Fruit fly (Drosophila melanogaster) whole organism, embryonic: ENCODE results near the gene BOD1.
A peak's percentile ranks its signal among the peaks of the same experiment; 100 is the strongest.

Source experiments
- CG10366 ChIP-seq: fragments of 200-800 bp; sonication (Bioruptor generic); IDR thresholded peaks from 2 replicates; pipeline ENCODE4 v1.3.6; 2022; ENCODE audit warnings: missing biosample characterization, missing genetic modification characterization
- CG11504 ChIP-seq: fragments of 200-800 bp; sonication (Bioruptor generic); optimal IDR thresholded peaks from 3 replicates; lab custom pipeline; 2019; ENCODE audit warnings: missing biosample characterization, mild to moderate bottlenecking, missing genetic modification characterization, moderate library complexity
- CG12769 ChIP-seq: fragments of 200-800 bp; sonication (Bioruptor generic); optimal IDR thresholded peaks from 2 replicates; lab custom pipeline; 2019; ENCODE audit warnings: missing biosample characterization, mild to moderate bottlenecking, missing genetic modification characterization, moderate library complexity
- CG13287 ChIP-seq: fragments of 200-800 bp; sonication (Bioruptor generic); IDR thresholded peaks from 2 replicates; pipeline ENCODE4 v1.3.6; 2022; ENCODE audit warnings: missing biosample characterization, missing genetic modification characterization; ENCODE audit not compliant: partially characterized antibody
- CG14441 ChIP-seq: fragments of 200-800 bp; sonication (Bioruptor generic); IDR thresholded peaks from 2 replicates; pipeline ENCODE4 v1.3.6; 2022; ENCODE audit warnings: missing biosample characterization, missing genetic modification characterization
- CG14710 ChIP-seq: fragments of 200-800 bp; sonication (Bioruptor generic); optimal IDR thresholded peaks from 3 replicates; lab custom pipeline; 2019; ENCODE audit warnings: missing biosample characterization, mild to moderate bottlenecking, missing genetic modification characterization, moderate library complexity
- CG17612 ChIP-seq: fragments of 200-800 bp; sonication (Bioruptor generic); IDR thresholded peaks from 2 replicates; pipeline ENCODE4 v1.3.6; 2022; ENCODE audit warnings: missing biosample characterization, missing genetic modification characterization
- CG2889 ChIP-seq: fragments of 200-800 bp; sonication (Bioruptor generic); IDR thresholded peaks from 3 replicates; pipeline ENCODE4 v1.3.6; 2022; ENCODE audit warnings: missing biosample characterization, missing genetic modification characterization
- CG3281 ChIP-seq: fragments of 200-800 bp; sonication (Bioruptor generic); optimal IDR thresholded peaks from 3 replicates; lab custom pipeline; 2017; ENCODE audit warnings: missing biosample characterization, mild to moderate bottlenecking, missing genetic modification characterization
- CG34422 ChIP-seq: fragments of 200-800 bp; sonication (Bioruptor generic); IDR thresholded peaks from 3 replicates; pipeline ENCODE4 v1.3.6; 2022; ENCODE audit warnings: missing biosample characterization, missing genetic modification characterization
- CG3995 ChIP-seq: fragments of 200-800 bp; sonication (Bioruptor generic); optimal IDR thresholded peaks from 3 replicates; lab custom pipeline; 2016; ENCODE audit warnings: missing biosample characterization, missing genetic modification characterization
- CG4707 ChIP-seq: fragments of 200-800 bp; sonication (Bioruptor generic); optimal IDR thresholded peaks from 2 replicates; lab custom pipeline; 2018; ENCODE audit warnings: missing biosample characterization, mild to moderate bottlenecking, missing genetic modification characterization, moderate library complexity
- CG6175 ChIP-seq: fragments of 200-800 bp; sonication (Bioruptor generic); IDR thresholded peaks from 3 replicates; pipeline ENCODE4 v1.3.6; 2022; ENCODE audit warnings: missing biosample characterization, missing genetic modification characterization
- CG6791 ChIP-seq: fragments of 200-800 bp; sonication (Bioruptor generic); IDR thresholded peaks from 3 replicates; pipeline ENCODE4 v1.3.6; 2022; ENCODE audit warnings: missing biosample characterization, missing genetic modification characterization; ENCODE audit not compliant: partially characterized antibody
- CG8290 ChIP-seq, 3 experiments: fragments of 200-800 bp; sonication (Bioruptor generic); optimal IDR thresholded peaks; 2 replicates each; lab custom pipeline; 2016 to 2019; ENCODE audit warnings: missing biosample characterization in 3 of 3, missing genetic modification characterization in 3 of 3, mild to moderate bottlenecking in 2 of 3, moderate library complexity in 1 of 3
- CkIIα-i1 ChIP-seq: fragments of 200-800 bp; sonication (Bioruptor generic); IDR thresholded peaks from 2 replicates; pipeline ENCODE4 v1.3.6; 2022; ENCODE audit warnings: missing biosample characterization, missing genetic modification characterization
- D19A ChIP-seq: fragments of 200-800 bp; optimal IDR thresholded peaks from 3 replicates; lab custom pipeline; 2019; ENCODE audit warnings: missing biosample characterization, mild to moderate bottlenecking, missing genetic modification characterization, moderate library complexity
- Dbx ChIP-seq: fragments of 200-800 bp; sonication (Bioruptor generic); IDR thresholded peaks from 3 replicates; pipeline ENCODE4 v1.3.6; 2022; ENCODE audit warnings: missing biosample characterization, missing genetic modification characterization
- Doc3 ChIP-seq: fragments of 200-800 bp; sonication (Bioruptor generic); IDR thresholded peaks from 3 replicates; pipeline ENCODE4 v1.3.6; 2022; ENCODE audit warnings: missing biosample characterization, missing genetic modification characterization; ENCODE audit not compliant: partially characterized antibody
- E2f1 ChIP-seq: fragments of 200-800 bp; sonication (Bioruptor generic); IDR thresholded peaks from 2 replicates; pipeline ENCODE4 v1.3.6; 2022; ENCODE audit warnings: missing biosample characterization, missing genetic modification characterization
- Elba2 ChIP-seq: fragments of 200-800 bp; sonication (Bioruptor generic); optimal IDR thresholded peaks from 3 replicates; lab custom pipeline; 2016; ENCODE audit warnings: missing biosample characterization, missing genetic modification characterization
- Gug ChIP-seq: fragments of 200-800 bp; sonication (Bioruptor generic); IDR thresholded peaks from 4 replicates; pipeline ENCODE4 v1.3.6; 2022; ENCODE audit warnings: missing biosample characterization, missing genetic modification characterization
- Hr51 ChIP-seq, 2 experiments: fragments of 200-800 bp; sonication (Bioruptor generic); optimal IDR thresholded peaks; 2 replicates in 1 of 2; 3 replicates in 1 of 2; lab custom pipeline; 2016 to 2018; ENCODE audit warnings: missing biosample characterization in 2 of 2, missing genetic modification characterization in 2 of 2, mild to moderate bottlenecking in 1 of 2, moderate library complexity in 1 of 2
- Jarid2 ChIP-seq: fragments of 200-800 bp; sonication (Bioruptor generic); optimal IDR thresholded peaks from 3 replicates; lab custom pipeline; 2017; ENCODE audit warnings: mild to moderate bottlenecking, missing biosample characterization, missing genetic modification reagents, missing genetic modification characterization
- Ravus ChIP-seq: fragments of 200-800 bp; sonication (Bioruptor generic); IDR thresholded peaks from 2 replicates; pipeline ENCODE4 v1.3.6; 2022; ENCODE audit warnings: missing biosample characterization, missing genetic modification characterization
- Sry-δ ChIP-seq: fragments of 200-800 bp; sonication (Bioruptor generic); optimal IDR thresholded peaks from 2 replicates; lab custom pipeline; 2016; ENCODE audit warnings: missing biosample characterization, missing genetic modification characterization
- cato ChIP-seq: fragments of 200-800 bp; sonication (Bioruptor generic); optimal IDR thresholded peaks from 2 replicates; lab custom pipeline; 2016; ENCODE audit warnings: missing biosample characterization, missing genetic modification characterization, borderline replicate concordance
- chn ChIP-seq: fragments of 200-800 bp; sonication (Bioruptor generic); optimal IDR thresholded peaks from 2 replicates; lab custom pipeline; 2016; ENCODE audit warnings: missing biosample characterization, missing genetic modification characterization
- dmrt99B ChIP-seq: fragments of 200-800 bp; sonication (Bioruptor generic); optimal IDR thresholded peaks from 2 replicates; lab custom pipeline; 2018; ENCODE audit warnings: missing biosample characterization, mild to moderate bottlenecking, missing genetic modification characterization, moderate library complexity
- fd102C ChIP-seq: fragments of 200-800 bp; sonication (Bioruptor generic); optimal IDR thresholded peaks from 2 replicates; lab custom pipeline; 2018; ENCODE audit warnings: missing biosample characterization, mild to moderate bottlenecking, missing genetic modification characterization, moderate library complexity
- gro ChIP-seq: fragments of 200-800 bp; sonication (Bioruptor generic); optimal IDR thresholded peaks from 2 replicates; lab custom pipeline; 2016; ENCODE audit warnings: missing biosample characterization, missing genetic modification characterization
- ken ChIP-seq: fragments of 200-800 bp; sonication (Bioruptor generic); IDR thresholded peaks from 3 replicates; pipeline ENCODE4 v1.3.6; 2022; ENCODE audit warnings: missing biosample characterization, missing genetic modification characterization
- knrl ChIP-seq: fragments of 200-800 bp; sonication (Bioruptor generic); IDR thresholded peaks from 3 replicates; pipeline ENCODE4 v1.3.6; 2022; ENCODE audit warnings: missing biosample characterization, missing genetic modification characterization; ENCODE audit not compliant: partially characterized antibody
- lmd ChIP-seq: fragments of 200-800 bp; sonication (Bioruptor generic); IDR thresholded peaks from 2 replicates; pipeline ENCODE4 v1.3.6; 2022; ENCODE audit warnings: missing biosample characterization, missing genetic modification characterization
- mam ChIP-seq: fragments of 200-800 bp; sonication (Bioruptor generic); optimal IDR thresholded peaks from 3 replicates; lab custom pipeline; 2016; ENCODE audit warnings: missing biosample characterization, missing genetic modification characterization
- nau ChIP-seq: fragments of 200-800 bp; sonication (Bioruptor generic); optimal IDR thresholded peaks from 3 replicates; lab custom pipeline; 2017; ENCODE audit warnings: missing biosample characterization, mild to moderate bottlenecking, missing genetic modification characterization, missing genetic modification reagents
- otp ChIP-seq: fragments of 200-800 bp; sonication (Bioruptor generic); IDR thresholded peaks from 3 replicates; pipeline ENCODE4, ENCODE4 v1.3.6; 2022; ENCODE audit warnings: missing biosample characterization, missing genetic modification characterization
- phol ChIP-seq: fragments of 200-800 bp; sonication (Bioruptor generic); optimal IDR thresholded peaks from 3 replicates; lab custom pipeline; 2018; ENCODE audit warnings: missing biosample characterization, mild to moderate bottlenecking, missing genetic modification characterization, moderate library complexity
- prd ChIP-seq, 3 experiments: fragments of >200 bp in 2 of 3; fragments of 200-800 bp in 1 of 3; sonication (Bioruptor generic) in 1 of 3; optimal IDR thresholded peaks in 2 of 3; IDR thresholded peaks in 1 of 3; 2 replicates in 2 of 3; 3 replicates in 1 of 3; pipeline versions ENCODE4 v1.3.6 to Lab custom; 2017 to 2022; ENCODE audit warnings: missing biosample characterization in 1 of 3, missing genetic modification characterization in 1 of 3
- sd ChIP-seq: fragments of 200-800 bp; sonication (Bioruptor generic); optimal IDR thresholded peaks from 3 replicates; lab custom pipeline; 2018; ENCODE audit warnings: missing biosample characterization, mild to moderate bottlenecking, missing genetic modification characterization, moderate library complexity
- sens ChIP-seq: fragments of 200-800 bp; sonication (Bioruptor generic); peaks from one replicate; lab custom pipeline; 2016; ENCODE audit warnings: missing biosample characterization, missing genetic modification characterization
- seq ChIP-seq: fragments of 200-800 bp; sonication (Bioruptor generic); IDR thresholded peaks from 2 replicates; pipeline ENCODE4 v1.3.6; 2022; ENCODE audit warnings: missing biosample characterization, missing genetic modification characterization
- sisA ChIP-seq: fragments of 200-800 bp; sonication (Bioruptor generic); IDR thresholded peaks from 2 replicates; pipeline ENCODE4 v1.3.6; 2022; ENCODE audit warnings: missing biosample characterization, missing genetic modification characterization
- sob ChIP-seq: fragments of 200-800 bp; sonication (Bioruptor generic); IDR thresholded peaks from 2 replicates; pipeline ENCODE4 v1.3.6; 2022; ENCODE audit warnings: missing biosample characterization, missing genetic modification characterization
- stc ChIP-seq: fragments of 200-800 bp; sonication (Bioruptor generic); IDR thresholded peaks from 2 replicates; pipeline ENCODE4 v1.3.6; 2022; ENCODE audit warnings: missing biosample characterization, missing genetic modification characterization
- tna ChIP-seq: fragments of 200-800 bp; sonication (Bioruptor generic); IDR thresholded peaks from 2 replicates; pipeline ENCODE4 v1.3.6; 2022; ENCODE audit warnings: missing biosample characterization, missing genetic modification characterization; ENCODE audit not compliant: partially characterized antibody
- vvl ChIP-seq: fragments of 200-800 bp; sonication (Bioruptor generic); IDR thresholded peaks from 2 replicates; pipeline ENCODE4 v1.3.6; 2022; ENCODE audit warnings: missing biosample characterization, missing genetic modification characterization
- wek ChIP-seq: fragments of 200-800 bp; sonication (Bioruptor generic); optimal IDR thresholded peaks from 3 replicates; lab custom pipeline; 2018; ENCODE audit warnings: missing biosample characterization, mild to moderate bottlenecking, missing genetic modification characterization, moderate library complexity

BOD1 gene

dm6 chr3R:27988189-27988588 is 50.1 kb downstream of the BOD1 start, which contains the start of gene betaTub97EF (continued):
- TF ChIP-seq mam (GFP tag; lab: Kevin White, UChicago), result no peak
- TF ChIP-seq sisA (GFP tag; lab: Robert Waterston, UW), result no peak
- peak; percentile 33; the same call in 1 of the 3 replicates for TF ChIP-seq CG6175 (GFP tag; lab: Robert Waterston, UW)
- TF ChIP-seq lmd (GFP tag; lab: Robert Waterston, UW), result no peak; the same call in none of the 2 replicates
- TF ChIP-seq chn (GFP tag; lab: Kevin White, UChicago), result no peak
- TF ChIP-seq CG11504 (tag; lab: Kevin White, UChicago), result no peak
- TF ChIP-seq CG10366 (GFP tag; lab: Robert Waterston, UW), result peak; percentile 30; the same call in 1 of the 2 replicates
- no peak for TF ChIP-seq CkIIα-i1
- no peak for TF ChIP-seq CG8290 (GFP tag; optimal IDR thresholded peaks at IDR 0.05; lab: Kevin White, UChicago)
- TF ChIP-seq CG8290 (tag; optimal IDR thresholded peaks at IDR 0.05; lab: Kevin White, UChicago), result peak in 1 of 2 experiments; percentile 69
- TF ChIP-seq CG2889 (GFP tag; lab: Robert Waterston, UW), result 0 out of 3 replicates have a peak, but pooled peaks have one; percentile 8
- TF ChIP-seq CG3995 (GFP tag; lab: Kevin White, UChicago), result peak; percentile 79
- TF ChIP-seq knrl (GFP tag; lab: Robert Waterston, UW), result no peak
- 0 out of 3 replicates have a peak, but pooled peaks have one; percentile 42 for TF ChIP-seq ken (GFP tag; lab: Robert Waterston, UW)
- no peak for TF ChIP-seq tna (GFP tag; lab: Robert Waterston, UW)
- TF ChIP-seq CG12769 (tag; lab: Kevin White, UChicago), result peak; percentile 93
- TF ChIP-seq sens (GFP tag; lab: Kevin White, UChicago), result no peak
- TF ChIP-seq CG17612 (GFP tag; lab: Robert Waterston, UW), result no peak
- no peak for TF ChIP-seq wek (GFP tag; lab: Kevin White, UChicago)
- no peak for TF ChIP-seq CG3281 (GFP tag; lab: Kevin White, UChicago)
- no peak for TF ChIP-seq Hr51 (GFP tag; optimal IDR thresholded peaks at IDR 0.05; lab: Kevin White, UChicago)
- TF ChIP-seq Ravus, result no peak
- TF ChIP-seq Doc3 (GFP tag; lab: Robert Waterston, UW), result no peak
- TF ChIP-seq Dbx (GFP tag; lab: Robert Waterston, UW), result peak; percentile 40; the same call in 1 of the 3 replicates
- TF ChIP-seq D19A, result no peak
- TF ChIP-seq seq, result 0 out of 2 replicates have a peak, but pooled peaks have one; percentile 9
- peak; percentile 20; the same call in 1 of the 4 replicates for TF ChIP-seq Gug (GFP tag; lab: Robert Waterston, UW)
- TF ChIP-seq otp, result peak; percentile 15; the same call in 1 of the 3 replicates
- TF ChIP-seq vvl, result peak; percentile 28; the same call in 1 of the 2 replicates
- TF ChIP-seq CG4707 (GFP tag; lab: Kevin White, UChicago), result peak; percentile 9
- TF ChIP-seq fd102C (GFP tag; lab: Kevin White, UChicago), result no peak
- TF ChIP-seq sd, result peak; percentile 54
- peak; percentile 81 for TF ChIP-seq Jarid2 (GFP tag; lab: Kevin White, UChicago)
- TF ChIP-seq E2f1 (GFP tag; lab: Robert Waterston, UW), result 0 out of 2 replicates have a peak, but pooled peaks have one; percentile 28
- peak; percentile 23 for TF ChIP-seq gro (GFP tag; lab: Kevin White, UChicago)
- no peak for TF ChIP-seq phol
- TF ChIP-seq prd (optimal IDR thresholded peaks at IDR 0.05; lab: Kevin White, UChicago), result no peak
- peak; percentile 13; the same call in 1 of the 3 replicates for TF ChIP-seq prd (GFP tag; IDR thresholded peaks at IDR 0.05; lab: Robert Waterston, UW)
- 0 out of 2 replicates have a peak, but pooled peaks have one; percentile 11 for TF ChIP-seq sob (GFP tag; lab: Robert Waterston, UW)
- TF ChIP-seq Sry-δ (GFP tag; lab: Kevin White, UChicago), result no peak
- 0 out of 2 replicates have a peak, but pooled peaks have one; percentile 40 for TF ChIP-seq stc (GFP tag; lab: Robert Waterston, UW)
- TF ChIP-seq CG6791, result 0 out of 3 replicates have a peak, but pooled peaks have one; percentile 22
- 0 out of 2 replicates have a peak, but pooled peaks have one; percentile 40 for TF ChIP-seq CG14441 (GFP tag; lab: Robert Waterston, UW)
- peak; percentile 52; the same call in 1 of the 3 replicates for TF ChIP-seq CG34422
- TF ChIP-seq nau, result no peak
- no peak for TF ChIP-seq dmrt99B (tag; lab: Kevin White, UChicago)
- no peak for TF ChIP-seq cato (GFP tag; lab: Kevin White, UChicago)
- TF ChIP-seq Elba2, result no peak
- no peak; the same call in 1 of the 2 replicates for TF ChIP-seq CG13287
- no peak for TF ChIP-seq CG14710 (tag; lab: Kevin White, UChicago)
